Fruit fly (Drosophila melanogaster) whole organism, pupa: ENCODE data around the gene CG17648.

Experiments used
- CG10348 ChIP-seq: fragments of 200-800 bp; sonication (Bioruptor generic); IDR thresholded peaks from 2 replicates; pipeline ENCODE4 v1.3.6; 2022; ENCODE audit warnings: missing biosample characterization, missing genetic modification characterization
- CG12605 ChIP-seq: fragments of 200-800 bp; sonication (Bioruptor generic); IDR thresholded peaks from 2 replicates; pipeline ENCODE4 v1.3.6; 2022; ENCODE audit warnings: missing biosample characterization, missing genetic modification characterization
- CG13204 ChIP-seq: fragments of 200-800 bp; sonication (Bioruptor generic); optimal IDR thresholded peaks from 2 replicates; lab custom pipeline; 2018; ENCODE audit warnings: missing biosample characterization, mild to moderate bottlenecking, missing genetic modification characterization, moderate library complexity
- CG14655 ChIP-seq: fragments of 200-800 bp; sonication (Bioruptor generic); optimal IDR thresholded peaks from 3 replicates; lab custom pipeline; 2017; ENCODE audit warnings: mild to moderate bottlenecking, missing biosample characterization, missing genetic modification reagents, missing genetic modification characterization
- CG15710 ChIP-seq: fragments of 200-800 bp; sonication (Bioruptor generic); optimal IDR thresholded peaks from 2 replicates; lab custom pipeline; 2018; ENCODE audit warnings: missing biosample characterization, mild to moderate bottlenecking, missing genetic modification characterization, moderate library complexity
- CG17806 ChIP-seq: fragments of 200-800 bp; sonication (Bioruptor generic); optimal IDR thresholded peaks from 2 replicates; lab custom pipeline; 2018; ENCODE audit warnings: missing biosample characterization, mild to moderate bottlenecking, missing genetic modification characterization, moderate library complexity
- CG32121 ChIP-seq: fragments of 200-800 bp; sonication (Bioruptor generic); IDR thresholded peaks from 2 replicates; pipeline ENCODE4 v1.3.6; 2022; ENCODE audit warnings: missing biosample characterization, missing genetic modification characterization
- CG34367 ChIP-seq: fragments of 200-800 bp; sonication (Bioruptor generic); optimal IDR thresholded peaks from 2 replicates; lab custom pipeline; 2018; ENCODE audit warnings: missing biosample characterization, mild to moderate bottlenecking, missing genetic modification characterization
- CG4496 ChIP-seq: fragments of 200-800 bp; sonication (Bioruptor generic); IDR thresholded peaks from 3 replicates; pipeline ENCODE4 v1.3.6; 2022; ENCODE audit warnings: missing biosample characterization, missing genetic modification characterization
- CG8159 ChIP-seq: fragments of 200-800 bp; sonication (Bioruptor generic); optimal IDR thresholded peaks from 3 replicates; lab custom pipeline; 2018; ENCODE audit warnings: missing biosample characterization, mild to moderate bottlenecking, missing genetic modification characterization, moderate library complexity
- CG8301 ChIP-seq: fragments of 200-800 bp; sonication (Bioruptor generic); optimal IDR thresholded peaks from 2 replicates; lab custom pipeline; 2018; ENCODE audit warnings: missing biosample characterization, mild to moderate bottlenecking, missing genetic modification characterization
- CG9948 ChIP-seq: fragments of 200-800 bp; sonication (Bioruptor generic); optimal IDR thresholded peaks from 2 replicates; lab custom pipeline; 2018; ENCODE audit warnings: missing biosample characterization, mild to moderate bottlenecking, missing genetic modification characterization, moderate library complexity
- D1 ChIP-seq: fragments of 200-800 bp; sonication (Bioruptor generic); optimal IDR thresholded peaks from 2 replicates; lab custom pipeline; 2018; ENCODE audit warnings: missing biosample characterization, mild to moderate bottlenecking, missing genetic modification characterization, moderate library complexity
- EcR ChIP-seq: fragments of 200-800 bp; sonication (Bioruptor generic); optimal IDR thresholded peaks from 3 replicates; lab custom pipeline; 2019; ENCODE audit warnings: missing biosample characterization, missing genetic modification characterization, mild to moderate bottlenecking, moderate library complexity, missing genetic modification reagents
- Ets98B ChIP-seq: fragments of 200-800 bp; sonication (Bioruptor generic); IDR thresholded peaks from 2 replicates; pipeline ENCODE4 v1.3.6; 2022; ENCODE audit warnings: missing biosample characterization, missing genetic modification characterization
- Pif1A ChIP-seq: fragments of 200-800 bp; sonication (Bioruptor generic); optimal IDR thresholded peaks from 3 replicates; lab custom pipeline; 2016; ENCODE audit warnings: missing biosample characterization, missing genetic modification characterization
- Pif1B ChIP-seq: fragments of 200-800 bp; sonication (Bioruptor generic); optimal IDR thresholded peaks from 3 replicates; lab custom pipeline; 2016; ENCODE audit warnings: missing biosample characterization, missing genetic modification characterization
- Snoo ChIP-seq: fragments of 200-800 bp; sonication (Bioruptor generic); optimal IDR thresholded peaks from 3 replicates; lab custom pipeline; 2017; ENCODE audit warnings: missing biosample characterization, mild to moderate bottlenecking, missing genetic modification characterization, inconsistent platforms
- fd96Ca ChIP-seq: fragments of 200-800 bp; sonication (Bioruptor generic); IDR thresholded peaks from 3 replicates; pipeline ENCODE4 v1.3.6; 2022; ENCODE audit warnings: missing biosample characterization, missing genetic modification characterization
- gl ChIP-seq: fragments of 200-800 bp; sonication (Bioruptor generic); optimal IDR thresholded peaks from 2 replicates; lab custom pipeline; 2018; ENCODE audit warnings: missing biosample characterization, mild to moderate bottlenecking, missing genetic modification characterization
- rn ChIP-seq: fragments of 200-800 bp; sonication (Bioruptor generic); IDR thresholded peaks from 2 replicates; pipeline ENCODE4 v1.3.6; 2022; ENCODE audit warnings: missing biosample characterization, missing genetic modification characterization

CG17648 gene

dm6 chr2L:1729607-1730011 is 22.5 kb upstream of the CG17648 start, which contains the start of the genes Eno and CG31937:
Gene Eno, minus strand, starts transcription at chr2L:1729636.
Gene CG31937, plus strand, starts transcription at chr2L:1729887.
- TF ChIP-seq fd96Ca (GFP tag; lab: Robert Waterston, UW) (peak; percentile 78), Snoo (tag; lab: Kevin White, UChicago) (peak; percentile 56), Pif1B (GFP tag; lab: Kevin White, UChicago) (peak; percentile 31), CG8301 (tag; lab: Kevin White, UChicago) (peak; percentile 42), CG14655 (GFP tag; lab: Kevin White, UChicago) (peak; percentile 55), CG9948 (tag; lab: Kevin White, UChicago) (no peak), CG34367 (no peak), EcR (GFP tag; lab: Kevin White, UChicago) (no peak), Pif1A (GFP tag; lab: Kevin White, UChicago) (peak; percentile 58), CG12605 (GFP tag; lab: Robert Waterston, UW) (no peak), gl (tag; lab: Kevin White, UChicago) (peak; percentile 18), rn (GFP tag; lab: Robert Waterston, UW) (no peak), CG8159 (peak; percentile 28), CG13204 (GFP tag; lab: Kevin White, UChicago) (no peak), CG15710 (peak; percentile 59), D1 (tag; lab: Kevin White, UChicago) (no peak), CG10348 (GFP tag; lab: Robert Waterston, UW) (no peak), CG17806 (tag; lab: Kevin White, UChicago) (no peak), CG4496 (GFP tag; lab: Robert Waterston, UW) (peak; percentile 37; the same call in 1 of the 3 replicates), Ets98B (GFP tag; lab: Robert Waterston, UW) (peak; percentile 61), CG32121 (GFP tag; lab: Robert Waterston, UW) (peak; percentile 76)

- no peak for TF ChIP-seq CG10348 (GFP tag; lab: Robert Waterston, UW)
- TF ChIP-seq CG9948 (tag; lab: Kevin White, UChicago), result no peak
- TF ChIP-seq Snoo (tag; lab: Kevin White, UChicago), result no peak
- TF ChIP-seq EcR (GFP tag; lab: Kevin White, UChicago), result no peak
- no peak for TF ChIP-seq CG13204 (GFP tag; lab: Kevin White, UChicago)
- TF ChIP-seq CG14655 (GFP tag; lab: Kevin White, UChicago), result no peak
- no peak for TF ChIP-seq CG8159
These were observed 21.2 kb upstream of the CG17648 start for dm6 chr2L:1730914-1731313.

dm6 chr2L:1732189-1732588 is 19.9 kb upstream of the CG17648 start, which contains the start of the genes CG17652 and CG17646:
Gene CG17652, minus strand, starts transcription at chr2L:1732356.
Gene CG17646, plus strand, starts transcription at chr2L:1732524.
- TF ChIP-seq D1 (tag; lab: Kevin White, UChicago) (no peak), CG8159 (peak; percentile 7), CG12605 (GFP tag; lab: Robert Waterston, UW) (no peak), CG8301 (tag; lab: Kevin White, UChicago) (no peak), CG4496 (GFP tag; lab: Robert Waterston, UW) (no peak), CG14655 (GFP tag; lab: Kevin White, UChicago) (no peak), CG15710 (no peak), CG32121 (GFP tag; lab: Robert Waterston, UW) (no peak), CG13204 (GFP tag; lab: Kevin White, UChicago) (no peak), fd96Ca (GFP tag; lab: Robert Waterston, UW) (no peak), Ets98B (GFP tag; lab: Robert Waterston, UW) (peak; percentile 19; the same call in 1 of the 2 replicates), rn (GFP tag; lab: Robert Waterston, UW) (no peak), EcR (GFP tag; lab: Kevin White, UChicago) (peak; percentile 26), CG10348 (GFP tag; lab: Robert Waterston, UW) (no peak)

dm6 chr2L:1733155-1733813 is 18.8 kb upstream of the CG17648 start:
- TF ChIP-seq EcR (GFP tag; lab: Kevin White, UChicago) (peak; percentile 96), CG8159 (no peak)

- TF ChIP-seq CG12605 (GFP tag; lab: Robert Waterston, UW) (no peak), CG17806 (tag; lab: Kevin White, UChicago) (no peak), fd96Ca (GFP tag; lab: Robert Waterston, UW) (no peak), CG13204 (GFP tag; lab: Kevin White, UChicago) (no peak)
These were observed 17.0 kb upstream of the CG17648 start for dm6 chr2L:1735133-1735532.

dm6 chr2L:1737057-1737581 is 15.0 kb upstream of the CG17648 start:
- TF ChIP-seq gl (tag; lab: Kevin White, UChicago), result peak; percentile 42
- peak; percentile 93 for TF ChIP-seq Pif1B (GFP tag; lab: Kevin White, UChicago)
- peak; percentile 76 for TF ChIP-seq CG15710
- peak; percentile 92 for TF ChIP-seq CG4496 (GFP tag; lab: Robert Waterston, UW)
- TF ChIP-seq CG17806 (tag; lab: Kevin White, UChicago), result peak; percentile 77
- peak; percentile 86 for TF ChIP-seq CG9948 (tag; lab: Kevin White, UChicago)
- TF ChIP-seq CG8301 (tag; lab: Kevin White, UChicago), result peak; percentile 97
- TF ChIP-seq rn (GFP tag; lab: Robert Waterston, UW), result peak; percentile 93
- TF ChIP-seq CG13204 (GFP tag; lab: Kevin White, UChicago), result no peak
- peak; percentile 94 for TF ChIP-seq Ets98B (GFP tag; lab: Robert Waterston, UW)
- TF ChIP-seq CG14655 (GFP tag; lab: Kevin White, UChicago), result peak; percentile 96
- no peak for TF ChIP-seq EcR (GFP tag; lab: Kevin White, UChicago)
- TF ChIP-seq Pif1A (GFP tag; lab: Kevin White, UChicago), result peak; percentile 95
- TF ChIP-seq CG32121 (GFP tag; lab: Robert Waterston, UW), result peak; percentile 96
- peak; percentile 50 for TF ChIP-seq Snoo (tag; lab: Kevin White, UChicago)
- peak; percentile 60 for TF ChIP-seq CG34367
- TF ChIP-seq CG10348 (GFP tag; lab: Robert Waterston, UW), result peak; percentile 81; the same call in 1 of the 2 replicates
- peak; percentile 79 for TF ChIP-seq CG12605 (GFP tag; lab: Robert Waterston, UW)
- peak; percentile 94 for TF ChIP-seq fd96Ca (GFP tag; lab: Robert Waterston, UW)
- peak; percentile 78 for TF ChIP-seq D1 (tag; lab: Kevin White, UChicago)
- peak; percentile 78 for TF ChIP-seq CG8159
